Worm (Caenorhabditis elegans) whole organism, L1 larva: Measurements from ENCODE around the gene C17A2.4.

Experiments
- C16A3.4 ChIP-seq: fragments of 150-350 bp; optimal IDR thresholded peaks from 2 replicates; lab custom pipeline; 2014; ENCODE audit warnings: missing biosample characterization, missing genetic modification characterization
- Y116A8C.19 ChIP-seq: sonication (generic microtip); optimal IDR thresholded peaks from 2 replicates; lab custom pipeline; 2016; ENCODE audit warnings: missing compliant biosample characterization, missing genetic modification characterization, borderline replicate concordance
- aly-2 ChIP-seq: fragments of 150-350 bp; optimal IDR thresholded peaks from 2 replicates; lab custom pipeline; 2014; ENCODE audit warnings: missing biosample characterization, missing genetic modification characterization
- ceh-63 ChIP-seq: fragments of 200-800 bp; sonication (Bioruptor generic); optimal IDR thresholded peaks from 2 replicates; lab custom pipeline; 2018; ENCODE audit warnings: mild to moderate bottlenecking, missing genetic modification characterization, missing compliant biosample characterization
- ceh-88 ChIP-seq: fragments of 200-800 bp; sonication (Bioruptor generic); IDR thresholded peaks from 2 replicates; pipeline ENCODE4 v1.3.6; 2022; ENCODE audit warnings: missing genetic modification characterization, missing compliant biosample characterization
- ceh-90 ChIP-seq: sonication (generic microtip); optimal IDR thresholded peaks from 2 replicates; lab custom pipeline; 2016; ENCODE audit warnings: missing genetic modification characterization, missing compliant biosample characterization
- ces-1 ChIP-seq: fragments of 150-350 bp; optimal IDR thresholded peaks from 2 replicates; lab custom pipeline; 2014; ENCODE audit warnings: missing biosample characterization, missing genetic modification reagents, missing genetic modification characterization
- dpl-1 ChIP-seq, 3 experiments: fragments of 150-350 bp in 2 of 3; sonication (generic microtip) in 1 of 3; optimal IDR thresholded peaks; 2 replicates each; lab custom pipeline; 2014 to 2017; ENCODE audit warnings: missing biosample characterization in 3 of 3, missing genetic modification characterization in 3 of 3, missing genetic modification reagents in 3 of 3
- efl-1 ChIP-seq, 4 experiments: fragments of 150-350 bp; optimal IDR thresholded peaks in 3 of 4; peaks in 1 of 4; 1 replicate in 1 of 4; 2 replicates in 3 of 4; lab custom pipeline; 2014; ENCODE audit warnings: missing biosample characterization in 2 of 4, missing genetic modification characterization in 2 of 4, missing genetic modification reagents in 2 of 4
- egl-27 ChIP-seq, 2 experiments: fragments of 150-350 bp in 1 of 2; sonication (generic microtip); optimal IDR thresholded peaks; 3 replicates each; lab custom pipeline; 2017 to 2018; ENCODE audit warnings: missing biosample characterization in 2 of 2, missing genetic modification characterization in 2 of 2, missing genetic modification reagents in 2 of 2
- elt-3 ChIP-seq, 6 experiments: fragments of 150-350 bp in 1 of 6; sonication (generic microtip); optimal IDR thresholded peaks; 2 replicates each; lab custom pipeline; 2017 to 2018; ENCODE audit warnings: missing biosample characterization in 6 of 6, missing genetic modification characterization in 6 of 6, inconsistent platforms in 1 of 6
- ets-5 ChIP-seq: fragments of 200-800 bp; sonication (Bioruptor generic); IDR thresholded peaks from 2 replicates; pipeline ENCODE4 v1.3.6; 2022; ENCODE audit warnings: missing genetic modification characterization, missing compliant biosample characterization
- fkh-4 ChIP-seq: sonication (generic microtip); optimal IDR thresholded peaks from 2 replicates; lab custom pipeline; 2016; ENCODE audit warnings: missing compliant biosample characterization, missing genetic modification characterization, borderline replicate concordance
- irx-1 ChIP-seq: sonication (generic microtip); optimal IDR thresholded peaks from 2 replicates; lab custom pipeline; 2016; ENCODE audit warnings: missing genetic modification characterization, missing compliant biosample characterization
- isw-1 ChIP-seq: fragments of 200-800 bp; sonication (Bioruptor generic); IDR thresholded peaks from 2 replicates; pipeline ENCODE4 v1.3.6; 2022; ENCODE audit warnings: missing genetic modification characterization, missing compliant biosample characterization
- lin-15B ChIP-seq: fragments of 150-350 bp; sonication (generic microtip); optimal IDR thresholded peaks from 3 replicates; lab custom pipeline; 2014; ENCODE audit warnings: missing biosample characterization, missing genetic modification characterization
- mab-9 ChIP-seq: fragments of 200-800 bp; sonication (Bioruptor generic); IDR thresholded peaks from 2 replicates; pipeline ENCODE4 v1.3.6; 2022; ENCODE audit warnings: missing genetic modification reagents, missing genetic modification characterization, missing compliant biosample characterization
- mdl-1 ChIP-seq, 2 experiments: fragments of 150-350 bp; optimal IDR thresholded peaks; 2 replicates each; lab custom pipeline; 2014 to 2017; ENCODE audit warnings: missing biosample characterization in 2 of 2, missing genetic modification characterization in 2 of 2, inconsistent platforms in 1 of 2
- nhr-28 ChIP-seq: fragments of 150-350 bp; optimal IDR thresholded peaks from 2 replicates; lab custom pipeline; 2014; ENCODE audit warnings: missing biosample characterization, missing genetic modification characterization
- nhr-47 ChIP-seq: sonication (generic microtip); optimal IDR thresholded peaks from 2 replicates; lab custom pipeline; 2016; ENCODE audit warnings: mild to moderate bottlenecking, missing genetic modification characterization, moderate library complexity, missing compliant biosample characterization
- nhr-77 ChIP-seq: fragments of 150-350 bp; optimal IDR thresholded peaks from 2 replicates; lab custom pipeline; 2014; ENCODE audit warnings: missing biosample characterization, missing genetic modification characterization
- nhr-85 ChIP-seq: sonication (generic microtip); peaks from one replicate; lab custom pipeline; 2016; ENCODE audit warnings: missing genetic modification characterization, inconsistent platforms, missing compliant biosample characterization
- nhr-90 ChIP-seq: sonication (generic microtip); optimal IDR thresholded peaks from 2 replicates; lab custom pipeline; 2016; ENCODE audit warnings: mild to moderate bottlenecking, missing genetic modification characterization, missing compliant biosample characterization; ENCODE audit not compliant: poor library complexity
- pqm-1 ChIP-seq: sonication (generic microtip); optimal IDR thresholded peaks from 3 replicates; lab custom pipeline; 2017; ENCODE audit warnings: missing biosample characterization, missing genetic modification characterization
- rnt-1 ChIP-seq: sonication (generic microtip); optimal IDR thresholded peaks from 2 replicates; lab custom pipeline; 2016; ENCODE audit warnings: mild to moderate bottlenecking, missing genetic modification characterization, moderate library complexity, missing compliant biosample characterization
- snpc-4 ChIP-seq: fragments of 150-350 bp; optimal IDR thresholded peaks from 2 replicates; lab custom pipeline; 2014; ENCODE audit warnings: missing biosample characterization, missing genetic modification characterization
- sup-37 ChIP-seq: fragments of 200-800 bp; sonication (Bioruptor generic); optimal IDR thresholded peaks from 2 replicates; lab custom pipeline; 2018; ENCODE audit warnings: mild to moderate bottlenecking, missing genetic modification characterization, missing compliant biosample characterization
- tbx-2 ChIP-seq: sonication (generic microtip); optimal IDR thresholded peaks from 2 replicates; lab custom pipeline; 2016; ENCODE audit warnings: missing genetic modification characterization, missing compliant biosample characterization
- tlp-1 ChIP-seq: fragments of 150-350 bp; optimal IDR thresholded peaks from 2 replicates; lab custom pipeline; 2014; ENCODE audit warnings: missing biosample characterization, missing genetic modification characterization
- unc-130 ChIP-seq: fragments of 150-350 bp; optimal IDR thresholded peaks from 2 replicates; lab custom pipeline; 2017; ENCODE audit warnings: missing biosample characterization, missing genetic modification characterization, inconsistent platforms
- unc-62 ChIP-seq: fragments of 150-350 bp; optimal IDR thresholded peaks from 2 replicates; lab custom pipeline; 2014; ENCODE audit warnings: missing biosample characterization, missing genetic modification reagents, missing genetic modification characterization
- unc-98 ChIP-seq: fragments of 200-800 bp; sonication (Bioruptor generic); IDR thresholded peaks from 2 replicates; pipeline ENCODE4 v1.3.6; 2022; ENCODE audit warnings: missing genetic modification characterization, missing compliant biosample characterization
- xbp-1 ChIP-seq: sonication (generic microtip); optimal IDR thresholded peaks from 2 replicates; lab custom pipeline; 2016; ENCODE audit warnings: missing genetic modification characterization, missing compliant biosample characterization
- zag-1 ChIP-seq: fragments of 150-350 bp; optimal IDR thresholded peaks from 2 replicates; lab custom pipeline; 2014; ENCODE audit warnings: missing biosample characterization, missing genetic modification characterization
- zip-4 ChIP-seq: fragments of 200-800 bp; sonication (Bioruptor generic); optimal IDR thresholded peaks from 2 replicates; lab custom pipeline; 2018; ENCODE audit warnings: mild to moderate bottlenecking, missing genetic modification characterization, moderate library complexity, missing compliant biosample characterization
- ztf-11 ChIP-seq, 2 experiments: sonication (generic microtip); optimal IDR thresholded peaks; 2 replicates each; lab custom pipeline; 2016 to 2017; ENCODE audit warnings: missing genetic modification characterization in 2 of 2, missing biosample characterization in 1 of 2, missing compliant biosample characterization in 1 of 2

The C17A2.4 gene

DNA sequence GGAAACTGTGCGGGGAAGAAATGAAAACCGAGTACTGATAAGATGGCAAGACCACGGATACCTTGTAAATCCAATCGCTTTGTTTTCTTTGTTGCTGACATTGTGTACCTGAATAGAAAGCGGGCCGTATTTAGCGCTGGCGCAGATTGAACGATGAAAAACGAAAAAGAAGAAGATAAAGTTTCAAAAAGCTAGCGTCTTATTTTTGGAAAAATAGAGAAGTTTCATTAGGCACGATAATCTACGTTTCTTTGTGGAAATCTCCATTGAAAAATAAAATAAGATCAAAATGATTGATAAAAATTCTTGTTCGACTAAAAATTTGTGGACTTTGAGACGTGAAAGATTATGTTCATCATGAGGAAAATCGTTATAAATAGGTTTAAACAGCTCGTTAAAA is 3.7 kb upstream of the C17A2.4 start, which contains the start of gene oac-4:
TSS of gene oac-4 (minus strand) at position 101 of the 400 bp plus-strand sequence.
- TF ChIP-seq ets-5 (GFP tag; lab: Robert Waterston, UW): no peak

- TF ChIP-seq mdl-1 (tag; optimal IDR thresholded peaks at IDR 0.05; lab: Kevin White, UChicago) (no peak), ceh-88 (GFP tag; lab: Robert Waterston, UW) (no peak), ceh-63 (GFP tag; lab: Kevin White, UChicago) (no peak), nhr-28 (tag; lab: Kevin White, UChicago) (no peak), unc-62 (no peak), ceh-90 (no peak)
Observed at ce11 chrII:3843305-3843704, 3.6 kb downstream of the C17A2.4 start, which contains the start of the genes C17A2.7 and C17A2.3. Gene C17A2.7, minus strand, starts transcription at chrII:3843405. Gene C17A2.3, plus strand, starts transcription at chrII:3843609.

DNA sequence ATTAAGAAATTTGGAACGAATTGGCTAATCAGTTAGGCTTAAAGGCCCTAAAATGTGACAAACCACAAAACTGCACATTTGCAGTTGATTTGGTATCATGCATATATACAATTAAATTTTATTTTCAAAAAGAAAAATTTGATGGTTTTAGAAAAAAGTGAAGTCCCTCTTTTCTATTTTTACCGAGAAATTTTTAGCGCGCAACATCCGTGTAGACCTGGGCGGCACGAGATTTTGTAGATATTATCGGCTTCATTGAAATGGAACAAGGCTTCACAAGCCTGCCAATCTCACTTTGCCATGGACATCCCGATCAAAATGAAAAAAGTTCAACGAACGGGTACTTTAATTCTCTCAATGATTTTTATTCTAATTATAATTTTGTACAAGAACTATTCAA is 6.4 kb downstream of the C17A2.4 start, which contains the start of gene C17A2.2:
TSS of gene C17A2.2 (plus strand) at position 301 of the 400 bp plus-strand sequence.
- TF ChIP-seq xbp-1 (tag; lab: Kevin White, UChicago): no peak
- no peak for TF ChIP-seq egl-27 (tag; optimal IDR thresholded peaks at IDR 0.05; lab: Kevin White, UChicago)
- TF ChIP-seq elt-3 (tag; optimal IDR thresholded peaks at IDR 0.05; lab: Kevin White, UChicago): no peak
- no peak for TF ChIP-seq irx-1 (tag; lab: Kevin White, UChicago)
- TF ChIP-seq rnt-1 (tag; lab: Kevin White, UChicago): no peak

- TF ChIP-seq unc-130 (tag; lab: Kevin White, UChicago) (no peak), xbp-1 (tag; lab: Kevin White, UChicago) (no peak), zag-1 (tag; lab: Kevin White, UChicago) (no peak), sup-37 (GFP tag; lab: Kevin White, UChicago) (no peak), unc-98 (GFP tag; lab: Robert Waterston, UW) (no peak), ztf-11 (tag; optimal IDR thresholded peaks at IDR 0.05; lab: Kevin White, UChicago) (no peak)
- TF ChIP-seq, all 84 proteins: peak for 0
Observed at ce11 chrII:3850655-3851054, 11.0 kb downstream of the C17A2.4 start, which contains the start of gene nhr-72. Gene nhr-72, minus strand, starts transcription at chrII:3850755.

DNA sequence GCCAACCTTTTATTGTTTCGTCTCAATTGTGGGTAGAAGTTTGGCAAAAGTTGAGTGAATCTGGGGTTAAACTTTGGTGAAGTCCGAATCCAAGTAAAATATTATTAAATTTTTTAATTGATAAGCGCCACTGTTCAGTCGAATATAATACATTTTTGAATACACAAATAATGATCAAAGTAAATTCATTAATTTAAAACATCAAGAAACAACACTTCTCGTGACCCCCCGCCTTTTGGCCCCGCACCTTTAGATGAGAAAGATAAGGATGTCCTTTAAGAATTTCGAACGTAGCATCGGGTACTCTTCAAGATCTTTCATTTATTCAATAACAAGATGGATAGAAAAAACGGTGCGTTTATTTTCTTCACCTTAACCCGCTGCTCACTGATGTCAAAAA is 13.0 kb downstream of the C17A2.4 start, which contains the start of gene nhr-257:
TSS of gene nhr-257 (plus strand) at position 301 of the 400 bp plus-strand sequence.
- TF ChIP-seq pqm-1 (no peak), nhr-77 (tag; lab: Kevin White, UChicago) (no peak), nhr-85 (peak; percentile 49), xbp-1 (tag; lab: Kevin White, UChicago) (no peak), isw-1 (GFP tag; lab: Robert Waterston, UW) (no peak)

ce11 chrII:3860826-3861225 is 21.2 kb downstream of the C17A2.4 start, which contains the start of gene oac-11:
Gene oac-11, minus strand, starts transcription at chrII:3860926.
- no peak for TF ChIP-seq tbx-2
- TF ChIP-seq efl-1 (optimal IDR thresholded peaks at IDR 0.05; lab: Kevin White, UChicago): no peak
- peak in 1 of 2 experiments; percentile 61 for TF ChIP-seq efl-1 (GFP tag; optimal IDR thresholded peaks at IDR 0.05 in 1 of 2; lab: Kevin White, UChicago)
- TF ChIP-seq zip-4 (GFP tag; lab: Kevin White, UChicago): no peak
- no peak for TF ChIP-seq fkh-4 (tag; lab: Kevin White, UChicago)
- TF ChIP-seq ceh-90: no peak
- no peak for TF ChIP-seq nhr-28 (tag; lab: Kevin White, UChicago)
- TF ChIP-seq lin-15B (tag; lab: Kevin White, UChicago): no peak

- TF ChIP-seq dpl-1 (GFP tag; optimal IDR thresholded peaks at IDR 0.05; lab: Kevin White, UChicago): no peak
- no peak for TF ChIP-seq aly-2 (tag; lab: Kevin White, UChicago)
- TF ChIP-seq ztf-11 (tag; optimal IDR thresholded peaks at IDR 0.05; lab: Kevin White, UChicago): no peak
- TF ChIP-seq ces-1: no peak
- TF ChIP-seq nhr-90: no peak
- TF ChIP-seq snpc-4 (tag; lab: Kevin White, UChicago): no peak
- TF ChIP-seq nhr-47 (tag; lab: Kevin White, UChicago): no peak
- TF ChIP-seq Y116A8C.19 (tag; lab: Kevin White, UChicago): no peak
- TF ChIP-seq mab-9 (GFP tag; lab: Robert Waterston, UW): no peak
- no peak for TF ChIP-seq tlp-1 (tag; lab: Kevin White, UChicago)
- TF ChIP-seq C16A3.4 (tag; lab: Kevin White, UChicago): no peak
- TF ChIP-seq sup-37 (GFP tag; lab: Kevin White, UChicago): no peak
- TF ChIP-seq nhr-28 (tag; lab: Kevin White, UChicago): no peak
- TF ChIP-seq xbp-1 (tag; lab: Kevin White, UChicago): no peak
- TF ChIP-seq, all 84 proteins: peak for 0
Observed at ce11 chrII:3862053-3862452, 22.4 kb downstream of the C17A2.4 start.
